Fruit fly (Drosophila melanogaster): Measurements from ENCODE around the gene CG1792.
A peak's percentile ranks its signal among the peaks of the same experiment; 100 is the strongest.

CG1792 gene

DNA sequence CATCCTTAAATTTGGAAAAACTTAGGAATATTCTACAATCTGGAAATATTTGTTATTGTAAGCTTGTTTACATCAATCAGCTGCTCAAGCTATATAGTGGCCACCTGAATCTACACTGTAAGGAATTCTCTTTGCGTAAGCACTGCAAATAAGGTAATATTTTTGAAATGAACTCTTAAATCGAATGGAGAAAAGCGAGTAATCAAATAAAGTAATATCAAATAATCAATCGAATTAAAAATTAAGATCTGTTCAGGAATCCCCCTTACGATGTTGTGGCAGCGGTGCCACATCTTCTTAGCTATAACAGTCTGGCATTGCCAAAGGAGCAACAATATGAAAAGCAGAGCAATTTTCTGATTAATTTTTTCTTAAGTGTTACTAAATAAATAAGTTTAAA lies at the start of gene CG1792, which contains the start of gene Mnat9:
TSS of gene CG1792 (plus strand) at position 303 of the 400 bp plus-strand sequence.
TSS of gene Mnat9 (minus strand) at position 160 of the 400 bp plus-strand sequence.
- TF ChIP-seq achi (GFP tag; optimal IDR thresholded peaks at IDR 0.05) (peak; percentile 98), salr (GFP tag; optimal IDR thresholded peaks at IDR 0.05) (peak; percentile 98 to 99), spab (GFP tag; optimal IDR thresholded peaks at IDR 0.05) (peak; percentile 95), Met (GFP tag; optimal IDR thresholded peaks at IDR 0.05) (peak; percentile 99), OdsH (GFP tag; optimal IDR thresholded peaks at IDR 0.05) (peak; percentile 100), CG10631 (GFP tag; optimal IDR thresholded peaks at IDR 0.05) (peak; percentile 99), Smox (GFP tag; optimal IDR thresholded peaks at IDR 0.05) (peak; percentile 99), Blimp-1 (GFP tag; optimal IDR thresholded peaks at IDR 0.05) (peak; percentile 89), esn (GFP tag; optimal IDR thresholded peaks at IDR 0.05) (peak; percentile 99), CG8119 (GFP tag; IDR thresholded peaks at IDR 0.05) (peak; percentile 98), Ets21C (GFP tag; optimal IDR thresholded peaks at IDR 0.05) (peak; percentile 99), svp (GFP tag) (peak; percentile 99), pdm3 (GFP tag; optimal IDR thresholded peaks at IDR 0.05) (peak; percentile 100), CG34406 (GFP tag; optimal IDR thresholded peaks at IDR 0.05) (peak; percentile 99), Ets96B (tag; optimal IDR thresholded peaks at IDR 0.05) (peak; percentile 99), Eip93F (GFP tag; optimal IDR thresholded peaks at IDR 0.05) (peak; percentile 97), CG7368 (GFP tag; optimal IDR thresholded peaks at IDR 0.05) (peak; percentile 99), CG8319 (GFP tag; optimal IDR thresholded peaks at IDR 0.05) (peak; percentile 99), lz (GFP tag; optimal IDR thresholded peaks at IDR 0.05) (peak; percentile 99), CG1621 (tag; optimal IDR thresholded peaks at IDR 0.05) (peak; percentile 98), CG15336 (GFP tag; IDR thresholded peaks at IDR 0.05) (peak; percentile 98), CG8632 (GFP tag; optimal IDR thresholded peaks at IDR 0.05) (peak; percentile 98), fd59A (GFP tag; optimal IDR thresholded peaks at IDR 0.05) (peak; percentile 95), cyc (GFP tag; optimal IDR thresholded peaks at IDR 0.05) (peak; percentile 99), Gug (GFP tag; IDR thresholded peaks at IDR 0.05) (peak; percentile 99), CG32006 (GFP tag; optimal IDR thresholded peaks at IDR 0.05) (peak; percentile 99), CG6808 (GFP tag; optimal IDR thresholded peaks at IDR 0.05) (peak; percentile 92), Sox14 (GFP tag; optimal IDR thresholded peaks at IDR 0.05) (peak; percentile 100), CG31627 (GFP tag; optimal IDR thresholded peaks at IDR 0.05) (peak; percentile 99), CG10669 (GFP tag; optimal IDR thresholded peaks at IDR 0.05) (peak; percentile 99), ss (GFP tag; optimal IDR thresholded peaks at IDR 0.05) (peak; percentile 90 to 95), CG4318 (GFP tag; optimal IDR thresholded peaks at IDR 0.05) (peak; percentile 99), Lpt (GFP tag; optimal IDR thresholded peaks at IDR 0.05) (peak; percentile 99), acj6 (GFP tag; optimal IDR thresholded peaks at IDR 0.05) (peak; percentile 99), CG6792 (GFP tag; optimal IDR thresholded peaks at IDR 0.05) (peak; percentile 98), Sox102F (GFP tag; optimal IDR thresholded peaks at IDR 0.05) (peak; percentile 97), dac (GFP tag; optimal IDR thresholded peaks at IDR 0.05) (peak; percentile 98), eg (GFP tag; IDR thresholded peaks at IDR 0.05) (peak; percentile 100), CG6276 (GFP tag; optimal IDR thresholded peaks at IDR 0.05) (peak; percentile 96), fd85E (GFP tag; optimal IDR thresholded peaks at IDR 0.05) (peak; percentile 91), topi (GFP tag; optimal IDR thresholded peaks at IDR 0.05) (peak; percentile 99), fkh (GFP tag; optimal IDR thresholded peaks at IDR 0.05) (peak; percentile 95), CG11762 (GFP tag; optimal IDR thresholded peaks at IDR 0.05; ENCODE audit: insufficient read depth) (peak; percentile 98), CG6854 (GFP tag; optimal IDR thresholded peaks at IDR 0.05) (peak; percentile 94), CG16779 (tag; optimal IDR thresholded peaks at IDR 0.05) (peak; percentile 92), Hr39 (GFP tag; optimal IDR thresholded peaks at IDR 0.05) (peak; percentile 99), CG6163 (GFP tag; IDR thresholded peaks at IDR 0.05) (peak; percentile 100), Eip78C (GFP tag) (peak; percentile 100), net (GFP tag; optimal IDR thresholded peaks at IDR 0.05) (peak; percentile 99), CG11294 (GFP tag; IDR thresholded peaks at IDR 0.05) (peak; percentile 99), Hr4 (GFP tag; optimal IDR thresholded peaks at IDR 0.05) (peak; percentile 99), CG11902 (GFP tag; optimal IDR thresholded peaks at IDR 0.05) (peak; percentile 99)
